Fruit fly (Drosophila melanogaster) whole organism, embryonic: ENCODE measurements around the gene Vps39.

Source experiments
- CG11398 ChIP-seq: fragments of 200-800 bp; sonication (Bioruptor generic); optimal IDR thresholded peaks from 2 replicates; lab custom pipeline; 2016; ENCODE audit warnings: missing biosample characterization, missing genetic modification characterization
- CG11695 ChIP-seq: fragments of 200-800 bp; sonication (Bioruptor generic); IDR thresholded peaks from 3 replicates; pipeline ENCODE4 v1.3.6; 2022; ENCODE audit warnings: missing biosample characterization, missing genetic modification characterization
- CG13894 ChIP-seq: fragments of 200-800 bp; sonication (Bioruptor generic); optimal IDR thresholded peaks from 3 replicates; lab custom pipeline; 2018; ENCODE audit warnings: missing biosample characterization, mild to moderate bottlenecking, missing genetic modification characterization, moderate library complexity
- CG15514 ChIP-seq: fragments of 200-800 bp; sonication (Bioruptor generic); optimal IDR thresholded peaks from 3 replicates; lab custom pipeline; 2017; ENCODE audit warnings: missing biosample characterization, missing genetic modification characterization, mild to moderate bottlenecking, moderate library complexity, missing genetic modification reagents
- CG16815 ChIP-seq: fragments of 200-800 bp; sonication (Bioruptor generic); optimal IDR thresholded peaks from 3 replicates; lab custom pipeline; 2017; ENCODE audit warnings: missing biosample characterization, mild to moderate bottlenecking, missing genetic modification characterization
- CG2875 ChIP-seq: fragments of 200-800 bp; sonication (Bioruptor generic); optimal IDR thresholded peaks from 2 replicates; lab custom pipeline; 2017; ENCODE audit warnings: missing biosample characterization, mild to moderate bottlenecking, missing genetic modification characterization, missing genetic modification reagents
- CG3163 ChIP-seq: fragments of 200-800 bp; sonication (Bioruptor generic); optimal IDR thresholded peaks from 3 replicates; lab custom pipeline; 2016; ENCODE audit warnings: missing biosample characterization, missing genetic modification characterization
- CG32772 ChIP-seq: fragments of 200-800 bp; sonication (Bioruptor generic); IDR thresholded peaks from 2 replicates; pipeline ENCODE4 v1.3.6; 2022; ENCODE audit warnings: missing biosample characterization, missing genetic modification characterization
- CG3281 ChIP-seq: fragments of 200-800 bp; sonication (Bioruptor generic); optimal IDR thresholded peaks from 3 replicates; lab custom pipeline; 2017; ENCODE audit warnings: missing biosample characterization, mild to moderate bottlenecking, missing genetic modification characterization
- CG34224 ChIP-seq: fragments of 200-800 bp; sonication (Bioruptor generic); IDR thresholded peaks from 3 replicates; pipeline ENCODE4 v1.3.6; 2022; ENCODE audit warnings: missing biosample characterization, missing genetic modification characterization; ENCODE audit not compliant: partially characterized antibody
- CG6272 ChIP-seq: fragments of 200-800 bp; sonication (Bioruptor generic); IDR thresholded peaks from 2 replicates; pipeline ENCODE4 v1.3.6; 2022; ENCODE audit warnings: missing biosample characterization, missing genetic modification characterization
- CG6683 ChIP-seq: fragments of 200-800 bp; sonication (Bioruptor generic); optimal IDR thresholded peaks from 2 replicates; lab custom pipeline; 2017; ENCODE audit warnings: missing biosample characterization, mild to moderate bottlenecking, missing genetic modification characterization, missing genetic modification reagents
- CG7357 ChIP-seq: fragments of 200-800 bp; sonication (Bioruptor generic); IDR thresholded peaks from 3 replicates; pipeline ENCODE4 v1.3.6; 2022; ENCODE audit warnings: missing biosample characterization, missing genetic modification characterization
- CG7963 ChIP-seq: fragments of 200-800 bp; sonication (Bioruptor generic); IDR thresholded peaks from 3 replicates; pipeline ENCODE4 v1.3.6; 2022; ENCODE audit warnings: missing biosample characterization, missing genetic modification characterization; ENCODE audit not compliant: partially characterized antibody
- CG8089 ChIP-seq: fragments of 200-800 bp; sonication (Bioruptor generic); optimal IDR thresholded peaks from 3 replicates; lab custom pipeline; 2016; ENCODE audit warnings: missing biosample characterization, missing genetic modification characterization
- CG9727 ChIP-seq: fragments of 200-800 bp; sonication (Bioruptor generic); optimal IDR thresholded peaks from 3 replicates; lab custom pipeline; 2017; ENCODE audit warnings: missing biosample characterization, mild to moderate bottlenecking, missing genetic modification characterization
- CHES-1-like ChIP-seq: fragments of 200-800 bp; sonication (Bioruptor generic); optimal IDR thresholded peaks from 2 replicates; lab custom pipeline; 2016; ENCODE audit warnings: missing biosample characterization, missing genetic modification characterization
- Chrac-16 ChIP-seq: fragments of 200-800 bp; sonication (Bioruptor generic); optimal IDR thresholded peaks from 3 replicates; lab custom pipeline; 2016; ENCODE audit warnings: missing biosample characterization, missing genetic modification characterization
- D ChIP-seq, 2 experiments: fragments of 200-800 bp in 1 of 2; fragments of >200 bp in 1 of 2; sonication (Bioruptor generic) in 1 of 2; optimal IDR thresholded peaks; 2 replicates in 1 of 2; 3 replicates in 1 of 2; lab custom pipeline; 2017; ENCODE audit warnings: mild to moderate bottlenecking in 1 of 2, missing biosample characterization in 1 of 2, missing genetic modification characterization in 1 of 2, missing genetic modification reagents in 1 of 2
- Doc3 ChIP-seq: fragments of 200-800 bp; sonication (Bioruptor generic); IDR thresholded peaks from 3 replicates; pipeline ENCODE4 v1.3.6; 2022; ENCODE audit warnings: missing biosample characterization, missing genetic modification characterization; ENCODE audit not compliant: partially characterized antibody
- Elba2 ChIP-seq: fragments of 200-800 bp; sonication (Bioruptor generic); optimal IDR thresholded peaks from 3 replicates; lab custom pipeline; 2016; ENCODE audit warnings: missing biosample characterization, missing genetic modification characterization
- H15 ChIP-seq: fragments of 200-800 bp; sonication (Bioruptor generic); IDR thresholded peaks from 3 replicates; pipeline ENCODE4 v1.3.6; 2022; ENCODE audit warnings: missing biosample characterization, missing genetic modification characterization
- Hey ChIP-seq: fragments of 200-800 bp; sonication (Bioruptor generic); optimal IDR thresholded peaks from 3 replicates; lab custom pipeline; 2018; ENCODE audit warnings: missing biosample characterization, mild to moderate bottlenecking, missing genetic modification characterization
- HmgD ChIP-seq: fragments of 200-800 bp; sonication (Bioruptor generic); optimal IDR thresholded peaks from 3 replicates; lab custom pipeline; 2016; ENCODE audit warnings: missing biosample characterization, missing genetic modification characterization
- Jarid2 ChIP-seq: fragments of 200-800 bp; sonication (Bioruptor generic); optimal IDR thresholded peaks from 3 replicates; lab custom pipeline; 2017; ENCODE audit warnings: mild to moderate bottlenecking, missing biosample characterization, missing genetic modification reagents, missing genetic modification characterization
- MESR4 ChIP-seq: fragments of 200-800 bp; sonication (Bioruptor generic); optimal IDR thresholded peaks from 2 replicates; lab custom pipeline; 2018; ENCODE audit warnings: missing biosample characterization, mild to moderate bottlenecking, missing genetic modification characterization, moderate library complexity
- Med ChIP-seq: fragments of 200-800 bp; sonication (Bioruptor generic); peaks from one replicate; lab custom pipeline; 2016; ENCODE audit warnings: missing biosample characterization, missing genetic modification characterization, mild to moderate bottlenecking, inconsistent platforms, moderate library complexity
- NfI ChIP-seq: fragments of 200-800 bp; sonication (Bioruptor generic); optimal IDR thresholded peaks from 3 replicates; lab custom pipeline; 2018; ENCODE audit warnings: missing biosample characterization, mild to moderate bottlenecking, missing genetic modification characterization, moderate library complexity
- Opbp ChIP-seq: fragments of 200-800 bp; sonication (Bioruptor generic); IDR thresholded peaks from 3 replicates; pipeline ENCODE4 v1.3.6; 2022; ENCODE audit warnings: missing biosample characterization, missing genetic modification characterization; ENCODE audit not compliant: partially characterized antibody
- Sox102F ChIP-seq: fragments of 200-800 bp; sonication (Bioruptor generic); optimal IDR thresholded peaks from 2 replicates; lab custom pipeline; 2018; ENCODE audit warnings: missing biosample characterization, mild to moderate bottlenecking, missing genetic modification characterization, moderate library complexity
- Sry-β ChIP-seq: fragments of 200-800 bp; sonication (Bioruptor generic); optimal IDR thresholded peaks from 2 replicates; lab custom pipeline; 2018; ENCODE audit warnings: missing biosample characterization, mild to moderate bottlenecking, missing genetic modification characterization, moderate library complexity
- az2 ChIP-seq: fragments of 200-800 bp; sonication (Bioruptor generic); optimal IDR thresholded peaks from 3 replicates; lab custom pipeline; 2016; ENCODE audit warnings: missing biosample characterization, missing genetic modification characterization
- cg ChIP-seq: fragments of 200-800 bp; sonication (Bioruptor generic); optimal IDR thresholded peaks from 3 replicates; lab custom pipeline; 2019; ENCODE audit warnings: missing biosample characterization, mild to moderate bottlenecking, missing genetic modification characterization, moderate library complexity
- chm ChIP-seq: fragments of 200-800 bp; sonication (Bioruptor generic); IDR thresholded peaks from 2 replicates; pipeline ENCODE4 v1.3.6; 2022; ENCODE audit warnings: missing biosample characterization, missing genetic modification characterization
- crp ChIP-seq, 2 experiments: fragments of 200-800 bp; sonication (Bioruptor generic); optimal IDR thresholded peaks; 2 replicates in 1 of 2; 3 replicates in 1 of 2; lab custom pipeline; 2017; ENCODE audit warnings: missing biosample characterization in 2 of 2, missing genetic modification characterization in 2 of 2, mild to moderate bottlenecking in 1 of 2, moderate library complexity in 1 of 2
- ems ChIP-seq: fragments of 200-800 bp; sonication (Bioruptor generic); optimal IDR thresholded peaks from 3 replicates; lab custom pipeline; 2016; ENCODE audit warnings: missing biosample characterization, missing genetic modification characterization
- gsb-n ChIP-seq: fragments of 200-800 bp; sonication (Bioruptor generic); optimal IDR thresholded peaks from 3 replicates; lab custom pipeline; 2018; ENCODE audit warnings: missing biosample characterization, mild to moderate bottlenecking, missing genetic modification characterization
- gt ChIP-seq: fragments of 200-800 bp; sonication (Bioruptor generic); IDR thresholded peaks from 2 replicates; pipeline ENCODE4 v1.3.6; 2022; ENCODE audit warnings: missing biosample characterization, missing genetic modification characterization
- jing ChIP-seq: fragments of 200-800 bp; sonication (Bioruptor generic); optimal IDR thresholded peaks from 2 replicates; lab custom pipeline; 2018; ENCODE audit warnings: missing biosample characterization, mild to moderate bottlenecking, missing genetic modification characterization
- kay ChIP-seq: fragments of 200-800 bp; sonication (Bioruptor generic); optimal IDR thresholded peaks from 2 replicates; lab custom pipeline; 2016; ENCODE audit warnings: missing biosample characterization, missing genetic modification characterization
- nom ChIP-seq: fragments of 200-800 bp; sonication (Bioruptor generic); optimal IDR thresholded peaks from 2 replicates; lab custom pipeline; 2017; ENCODE audit warnings: missing biosample characterization, missing genetic modification characterization, mild to moderate bottlenecking, moderate library complexity, missing genetic modification reagents
- peb ChIP-seq: fragments of 200-800 bp; sonication (Bioruptor generic); IDR thresholded peaks from 2 replicates; pipeline ENCODE4 v1.3.6; 2022; ENCODE audit warnings: missing biosample characterization, missing genetic modification characterization
- pho ChIP-seq: fragments of 200-800 bp; sonication (Bioruptor generic); optimal IDR thresholded peaks from 2 replicates; lab custom pipeline; 2016; ENCODE audit warnings: missing biosample characterization, missing genetic modification characterization
- prd ChIP-seq, 3 experiments: fragments of >200 bp in 2 of 3; fragments of 200-800 bp in 1 of 3; sonication (Bioruptor generic) in 1 of 3; optimal IDR thresholded peaks in 2 of 3; IDR thresholded peaks in 1 of 3; 2 replicates in 2 of 3; 3 replicates in 1 of 3; pipeline versions ENCODE4 v1.3.6 to Lab custom; 2017 to 2022; ENCODE audit warnings: missing biosample characterization in 1 of 3, missing genetic modification characterization in 1 of 3
- rib ChIP-seq: fragments of 200-800 bp; sonication (Bioruptor generic); IDR thresholded peaks from 2 replicates; pipeline ENCODE4 v1.3.6; 2022; ENCODE audit warnings: missing biosample characterization, missing genetic modification characterization
- slbo ChIP-seq: fragments of 200-800 bp; sonication (Bioruptor generic); IDR thresholded peaks from 2 replicates; pipeline ENCODE4 v1.3.6; 2022; ENCODE audit warnings: missing biosample characterization, missing genetic modification characterization
- tx ChIP-seq: fragments of 200-800 bp; sonication (Bioruptor generic); optimal IDR thresholded peaks from 2 replicates; lab custom pipeline; 2016; ENCODE audit warnings: missing biosample characterization, missing genetic modification characterization
- z ChIP-seq: fragments of 200-800 bp; sonication (Bioruptor generic); IDR thresholded peaks from 3 replicates; pipeline ENCODE4 v1.3.6; 2022; ENCODE audit warnings: missing biosample characterization, missing genetic modification characterization

Vps39 gene

DNA sequence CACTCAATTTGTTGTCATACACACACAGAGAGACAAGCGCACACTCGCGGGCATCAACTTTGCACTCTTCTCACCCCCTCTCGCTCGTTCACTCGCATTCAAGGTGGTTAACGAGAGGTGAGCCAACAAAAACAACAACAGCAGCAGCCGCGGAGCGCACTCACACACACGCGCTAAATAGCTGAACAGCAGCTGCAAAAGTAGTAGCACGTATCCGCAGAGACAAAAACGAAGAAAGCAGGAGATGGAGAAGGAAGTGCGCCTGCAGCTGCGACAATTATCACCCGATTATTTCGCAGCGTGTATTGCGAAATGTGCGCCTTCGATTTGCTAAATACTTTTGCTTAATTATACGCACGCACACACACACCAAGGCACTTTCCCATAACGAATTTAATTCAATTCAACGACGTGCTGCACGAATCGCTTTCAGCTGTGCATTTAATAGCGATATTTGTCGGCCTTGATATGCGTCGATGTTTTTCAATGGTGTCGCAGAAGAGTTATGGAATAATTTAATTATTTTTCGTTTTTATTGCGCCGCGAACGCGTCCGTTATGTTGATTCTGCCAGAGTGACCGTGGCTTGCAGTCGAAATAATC lies 24.2 kb upstream of the Vps39 start (continued):
- TF ChIP-seq CG7357 (GFP tag; lab: Robert Waterston, UW) (no peak), slbo (peak; percentile 38), CG6683 (no peak), CG34224 (peak; percentile 42; the same call in 2 of the 3 replicates), NfI (GFP tag; lab: Kevin White, UChicago) (peak; percentile 14), Opbp (GFP tag; lab: Robert Waterston, UW) (0 out of 3 replicates have a peak, but pooled peaks have one; percentile 18), MESR4 (GFP tag; lab: Kevin White, UChicago) (peak; percentile 67), CG2875 (peak; percentile 3), HmgD (GFP tag; lab: Kevin White, UChicago) (peak; percentile 64), CG13894 (tag; lab: Kevin White, UChicago) (peak; percentile 56), Sox102F (GFP tag; lab: Kevin White, UChicago) (no peak), CG3163 (peak; percentile 22), pho (GFP tag; lab: Kevin White, UChicago) (no peak), CHES-1-like (GFP tag; lab: Kevin White, UChicago) (peak; percentile 51), peb (peak; percentile 20; the same call in 1 of the 2 replicates), CG9727 (GFP tag; lab: Kevin White, UChicago) (peak; percentile 6), Med (peak; percentile 92), CG11398 (GFP tag; lab: Kevin White, UChicago) (peak; percentile 40), jing (GFP tag; lab: Kevin White, UChicago) (no peak), H15 (GFP tag; lab: Robert Waterston, UW) (0 out of 3 replicates have a peak, but pooled peaks have one; percentile 6), nom (GFP tag; lab: Kevin White, UChicago) (peak; percentile 26), chm (GFP tag; lab: Robert Waterston, UW) (peak; percentile 24; the same call in 1 of the 2 replicates), kay (peak; percentile 83), gsb-n (tag; lab: Kevin White, UChicago) (no peak), prd (optimal IDR thresholded peaks at IDR 0.05; lab: Kevin White, UChicago) (no peak), prd (GFP tag; IDR thresholded peaks at IDR 0.05; lab: Robert Waterston, UW) (peak; percentile 58), CG6272 (GFP tag; lab: Robert Waterston, UW) (no peak), CG32772 (GFP tag; lab: Robert Waterston, UW) (no peak), ems (peak; percentile 22), D (optimal IDR thresholded peaks at IDR 0.05; lab: Kevin White, UChicago) (peak; percentile 72), D (GFP tag; optimal IDR thresholded peaks at IDR 0.05; lab: Kevin White, UChicago) (no peak), CG15514 (peak; percentile 11), z (GFP tag; lab: Robert Waterston, UW) (peak; percentile 74; the same call in 2 of the 3 replicates), CG8089 (GFP tag; lab: Kevin White, UChicago) (peak; percentile 38), CG16815 (GFP tag; lab: Kevin White, UChicago) (peak; percentile 6), cg (GFP tag; lab: Kevin White, UChicago) (peak; percentile 94), az2 (no peak), tx (peak; percentile 17), Hey (tag; lab: Kevin White, UChicago) (peak; percentile 7), Jarid2 (no peak), Sry-β (GFP tag; lab: Kevin White, UChicago) (no peak), gt (GFP tag; lab: Robert Waterston, UW) (no peak), crp (GFP tag; optimal IDR thresholded peaks at IDR 0.05; lab: Kevin White, UChicago) (no peak), Doc3 (GFP tag; lab: Robert Waterston, UW) (no peak), CG11695 (GFP tag; lab: Robert Waterston, UW) (0 out of 3 replicates have a peak, but pooled peaks have one; percentile 1), CG3281 (GFP tag; lab: Kevin White, UChicago) (peak; percentile 8), CG7963 (no peak), Elba2 (GFP tag; lab: Kevin White, UChicago) (no peak), rib (GFP tag; lab: Robert Waterston, UW) (peak; percentile 84), Chrac-16 (GFP tag; lab: Kevin White, UChicago) (no peak)
